Fruit fly (Drosophila melanogaster) whole organism: Measurements from ENCODE around the gene GILT3.

Source experiments
- Dll ChIP-seq: fragments of >200 bp; optimal IDR thresholded peaks from 2 replicates; lab custom pipeline; 2017
- psq ChIP-seq: fragments of >200 bp; optimal IDR thresholded peaks from 2 replicates; lab custom pipeline; 2017

- TF ChIP-seq psq (no peak), Dll (lab: Kevin White, UChicago) (no peak)
Observed at dm6 chr3R:23694579-23695033, 17.4 kb downstream of the GILT3 start, which contains the start of gene CG10254.
